Fruit fly (Drosophila melanogaster): ENCODE measurements around the gene Tcs5.

dm6 chr3L:5154917-5155613 lies 15.9 kb upstream of the Tcs5 start:
- TF ChIP-seq Pif1B (GFP tag; optimal IDR thresholded peaks at IDR 0.05) (no peak), Ets98B (GFP tag; IDR thresholded peaks at IDR 0.05) (no peak), rn (GFP tag; IDR thresholded peaks at IDR 0.05) (no peak)

All from whole organism, pupa.